Fruit fly (Drosophila melanogaster): ENCODE measurements around the gene Gtpx.

- TF ChIP-seq CG7101 (tag; optimal IDR thresholded peaks at IDR 0.05) (no peak), CG1620 (GFP tag; optimal IDR thresholded peaks at IDR 0.05) (no peak), cic (GFP tag; optimal IDR thresholded peaks at IDR 0.05) (no peak), bab1 (GFP tag; optimal IDR thresholded peaks at IDR 0.05) (no peak), tj (GFP tag; optimal IDR thresholded peaks at IDR 0.05) (peak; percentile 66), CG14711 (tag; optimal IDR thresholded peaks at IDR 0.05) (no peak), CG5204 (GFP tag; optimal IDR thresholded peaks at IDR 0.05) (no peak), kay (GFP tag; ENCODE audit: borderline replicate concordance) (no peak), Hr96 (GFP tag; optimal IDR thresholded peaks at IDR 0.05) (no peak), Crg-1 (GFP tag; optimal IDR thresholded peaks at IDR 0.05) (no peak), toe (GFP tag; optimal IDR thresholded peaks at IDR 0.05) (no peak), Mnt (GFP tag; optimal IDR thresholded peaks at IDR 0.05) (no peak), CG12768 (GFP tag; optimal IDR thresholded peaks at IDR 0.05) (no peak), ovo (GFP tag; optimal IDR thresholded peaks at IDR 0.05) (no peak)
Observed at dm6 chr3L:3342307-3342940, 16.4 kb downstream of the Gtpx start.

Data from whole organism, adult.